Fruit fly (Drosophila melanogaster): ENCODE data around the gene CG17186.
A peak's percentile ranks its signal among the peaks of the same experiment; 100 is the strongest.

CG17186 gene

DNA sequence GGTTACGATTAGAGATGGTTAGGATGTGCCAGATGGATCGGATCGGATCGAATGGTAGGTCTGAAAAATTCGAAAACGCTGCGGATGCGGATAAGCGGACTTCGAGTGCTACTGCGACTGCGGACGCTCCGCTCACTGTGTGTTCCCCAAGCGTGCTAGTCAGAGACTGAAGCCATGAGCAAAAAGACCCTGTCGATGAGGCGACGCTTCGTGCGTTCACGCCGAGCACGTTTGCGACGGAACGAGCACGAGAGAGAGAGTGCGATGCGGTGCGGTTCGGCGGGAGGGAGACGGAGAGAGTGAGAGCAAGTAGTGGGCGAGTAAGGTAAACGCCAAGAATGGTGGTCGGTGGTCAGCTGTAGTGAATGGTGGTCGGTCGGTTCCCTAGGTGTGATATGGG is 40.6 kb downstream of the CG17186 start, which contains the start of gene bnl (continued):
- TF ChIP-seq ase (GFP tag; IDR thresholded peaks at IDR 0.05) (no peak), zen (tag; optimal IDR thresholded peaks at IDR 0.05) (peak; percentile 17), Dbx (GFP tag; IDR thresholded peaks at IDR 0.05) (no peak; the same call in 2 of the 3 replicates), Dll (GFP tag; IDR thresholded peaks at IDR 0.05; ENCODE audit: partially characterized antibody) (peak; percentile 40; the same call in 2 of the 4 replicates), Ptx1 (GFP tag; IDR thresholded peaks at IDR 0.05) (no peak), Max (GFP tag; optimal IDR thresholded peaks at IDR 0.05) (no peak), CG8388 (GFP tag; optimal IDR thresholded peaks at IDR 0.05) (peak; percentile 12), Rx (GFP tag; IDR thresholded peaks at IDR 0.05) (no peak), crol (GFP tag; IDR thresholded peaks at IDR 0.05) (peak; percentile 82), bigmax (GFP tag; optimal IDR thresholded peaks at IDR 0.05) (peak; percentile 42), CG6654 (GFP tag; optimal IDR thresholded peaks at IDR 0.05) (no peak), Hmx (GFP tag; optimal IDR thresholded peaks at IDR 0.05) (no peak), ci (GFP tag; IDR thresholded peaks at IDR 0.05) (peak; percentile 90), PHDP (tag; optimal IDR thresholded peaks at IDR 0.05) (peak; percentile 22), Rfx (GFP tag; IDR thresholded peaks at IDR 0.05) (peak; percentile 71), CG6791 (GFP tag; IDR thresholded peaks at IDR 0.05; ENCODE audit: partially characterized antibody) (peak; percentile 73), HmgZ (tag; optimal IDR thresholded peaks at IDR 0.05) (peak; percentile 71), CG2712 (tag; optimal IDR thresholded peaks at IDR 0.05) (peak; percentile 50), CG7745 (tag; optimal IDR thresholded peaks at IDR 0.05) (peak; percentile 14), shn (GFP tag; optimal IDR thresholded peaks at IDR 0.05) (peak; percentile 40), CG6683 (GFP tag; optimal IDR thresholded peaks at IDR 0.05) (no peak), gcm (GFP tag; optimal IDR thresholded peaks at IDR 0.05) (peak; percentile 77), Drgx (GFP tag; IDR thresholded peaks at IDR 0.05) (peak; percentile 70), CG18476 (GFP tag; optimal IDR thresholded peaks at IDR 0.05) (no peak), Poxn (GFP tag; IDR thresholded peaks at IDR 0.05) (no peak), toy (GFP tag; IDR thresholded peaks at IDR 0.05) (peak; percentile 38; the same call in 1 of the 2 replicates), stc (GFP tag; IDR thresholded peaks at IDR 0.05) (no peak), CG2120 (GFP tag; optimal IDR thresholded peaks at IDR 0.05) (peak; percentile 21), E2f1 (GFP tag; IDR thresholded peaks at IDR 0.05) (no peak), grn (GFP tag; optimal IDR thresholded peaks at IDR 0.05) (peak; percentile 53), kah (GFP tag; optimal IDR thresholded peaks at IDR 0.05) (peak; percentile 77), CG11723 (GFP tag; optimal IDR thresholded peaks at IDR 0.05) (no peak), rib (GFP tag; IDR thresholded peaks at IDR 0.05) (peak; percentile 69), sr (GFP tag; IDR thresholded peaks at IDR 0.05) (peak; percentile 96), Fer1 (GFP tag; optimal IDR thresholded peaks at IDR 0.05) (peak; percentile 56), ab (GFP tag; optimal IDR thresholded peaks at IDR 0.05) (no peak), Bdp1 (GFP tag; optimal IDR thresholded peaks at IDR 0.05) (peak; percentile 53), eyg (GFP tag; optimal IDR thresholded peaks at IDR 0.05) (peak; percentile 34), ac (GFP tag; optimal IDR thresholded peaks at IDR 0.05) (peak; percentile 44), CG2116 (GFP tag; optimal IDR thresholded peaks at IDR 0.05) (no peak), zen2 (GFP tag; IDR thresholded peaks at IDR 0.05; ENCODE audit: partially characterized antibody) (peak; percentile 70; the same call in 2 of the 3 replicates), tio (GFP tag; optimal IDR thresholded peaks at IDR 0.05) (no peak), Nf-YB (GFP tag; optimal IDR thresholded peaks at IDR 0.05) (peak; percentile 73), CG9437 (GFP tag; optimal IDR thresholded peaks at IDR 0.05) (no peak), zfh2 (GFP tag; optimal IDR thresholded peaks at IDR 0.05) (no peak), gro (GFP tag; optimal IDR thresholded peaks at IDR 0.05) (peak; percentile 66), CG3995 (GFP tag; optimal IDR thresholded peaks at IDR 0.05) (no peak), ara (GFP tag; IDR thresholded peaks at IDR 0.05) (peak; percentile 58; the same call in 1 of the 2 replicates), CG4360 (GFP tag; IDR thresholded peaks at IDR 0.05) (peak; percentile 51; the same call in 1 of the 2 replicates), CG11695 (GFP tag; IDR thresholded peaks at IDR 0.05) (peak; percentile 58; the same call in 2 of the 3 replicates), CG8290 (GFP tag; optimal IDR thresholded peaks at IDR 0.05) (peak; percentile 55), CG8290 (tag; optimal IDR thresholded peaks at IDR 0.05) (peak; percentile 25 to 91)

All from whole organism, embryonic.